Worm (Caenorhabditis elegans): ENCODE data around the gene str-83.

Gene str-83

ce11 chrV:4021776-4022175 is 44.7 kb downstream of the str-83 start, which contains the start of gene K09D9.14:
Gene K09D9.14, minus strand, starts transcription at chrV:4021876.
- TF ChIP-seq ztf-26 (tag; optimal IDR thresholded peaks at IDR 0.05) (no peak), rcor-1 (GFP tag; IDR thresholded peaks at IDR 0.05) (no peak), ceh-27 (GFP tag; optimal IDR thresholded peaks at IDR 0.05) (no peak), lin-35 (GFP tag; optimal IDR thresholded peaks at IDR 0.05) (no peak), nfya-2 (GFP tag; IDR thresholded peaks at IDR 0.05) (no peak), xnd-1 (tag; optimal IDR thresholded peaks at IDR 0.05) (no peak), ztf-25 (GFP tag; IDR thresholded peaks at IDR 0.05) (no peak), B0019.2 (GFP tag; conservative IDR thresholded peaks at IDR 0.05) (no peak), fkh-3 (tag; optimal IDR thresholded peaks at IDR 0.05) (no peak), sptf-2 (GFP tag; optimal IDR thresholded peaks at IDR 0.05) (no peak), F37B4.10 (GFP tag; IDR thresholded peaks at IDR 0.05) (no peak), Y95B8A.8 (GFP tag; IDR thresholded peaks at IDR 0.05) (no peak), ets-4 (GFP tag; optimal IDR thresholded peaks at IDR 0.05) (no peak)

- no peak for TF ChIP-seq hrde-1 (tag; optimal IDR thresholded peaks at IDR 0.05; ENCODE audit: borderline replicate concordance)
- TF ChIP-seq him-1 (tag; optimal IDR thresholded peaks at IDR 0.05), result no peak
- TF ChIP-seq T26A5.8 (tag; optimal IDR thresholded peaks at IDR 0.05), result no peak
- no peak for TF ChIP-seq C06A6.2 (GFP tag; conservative IDR thresholded peaks at IDR 0.05)
- no peak for TF ChIP-seq dpff-1 (tag; optimal IDR thresholded peaks at IDR 0.05)
Measured at ce11 chrV:4022309-4022708, 45.2 kb downstream of the str-83 start, which contains the start of gene cyp-35A3. Gene cyp-35A3, plus strand, starts transcription at chrV:4022609.

DNA sequence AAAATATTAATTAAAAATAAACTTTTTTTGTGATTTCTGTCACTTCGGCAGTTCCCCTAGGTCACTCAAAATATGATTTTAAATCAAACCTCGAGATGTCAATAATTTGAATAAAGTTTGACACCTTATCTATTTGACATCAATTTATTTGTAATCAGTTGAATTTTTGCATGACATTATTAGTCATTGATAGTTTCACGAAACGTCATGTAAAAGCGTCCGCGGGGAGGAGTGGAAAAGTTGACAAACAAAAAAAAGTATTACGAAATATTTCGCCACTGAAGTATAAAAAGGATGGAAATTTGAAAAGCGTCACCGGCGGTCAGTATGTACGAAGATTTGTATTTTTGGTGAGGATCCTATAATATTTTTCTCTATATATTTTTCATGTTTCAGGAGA is 47.7 kb downstream of the str-83 start, which contains the start of gene K09D9.1:
Gene K09D9.1 (plus strand): TSS at position 271 of the 400 bp plus-strand sequence.
- TF ChIP-seq unc-62 (GFP tag; optimal IDR thresholded peaks at IDR 0.05), result peak; percentile 97
- TF ChIP-seq pha-4 (tag; optimal IDR thresholded peaks at IDR 0.05), result peak; percentile 63
- peak; percentile 53; the same call in 1 of the 2 replicates for TF ChIP-seq dox-1 (GFP tag; IDR thresholded peaks at IDR 0.05)
- TF ChIP-seq nhr-80 (tag; optimal IDR thresholded peaks at IDR 0.05), result peak; percentile 93
- TF ChIP-seq cebp-1 (GFP tag; IDR thresholded peaks at IDR 0.05), result peak; percentile 93
- peak; percentile 95 for TF ChIP-seq cebp-1 (tag; optimal IDR thresholded peaks at IDR 0.05)
- TF ChIP-seq efl-1 (GFP tag; optimal IDR thresholded peaks at IDR 0.05), result no peak
- TF ChIP-seq attf-5 (GFP tag; optimal IDR thresholded peaks at IDR 0.05), result peak; percentile 19
- TF ChIP-seq ets-4 (GFP tag; optimal IDR thresholded peaks at IDR 0.05), result peak; percentile 2
- TF ChIP-seq ZK185.1 (tag; optimal IDR thresholded peaks at IDR 0.05; ENCODE audit: poor library complexity, severe bottlenecking), result peak; percentile 31
- peak in 1 of 2 experiments; percentile 29 for TF ChIP-seq let-607 (tag; optimal IDR thresholded peaks at IDR 0.05)
- no peak for TF ChIP-seq lsy-27 (tag; optimal IDR thresholded peaks at IDR 0.05; ENCODE audit: borderline replicate concordance, insufficient read depth)
- no peak for TF ChIP-seq ama-1 (optimal IDR thresholded peaks at IDR 0.05)
- no peak for TF ChIP-seq ama-1 (GFP tag; optimal IDR thresholded peaks at IDR 0.05)
- peak; percentile 79 for TF ChIP-seq atf-7 (tag; optimal IDR thresholded peaks at IDR 0.05)
- TF ChIP-seq ztf-22 (GFP tag; optimal IDR thresholded peaks at IDR 0.05), result peak; percentile 57
